Fruit fly (Drosophila melanogaster) whole organism: Measurements from ENCODE around the gene CG1074.

Source experiments
- CG8478 ChIP-seq: fragments of >200 bp; optimal IDR thresholded peaks from 2 replicates; lab custom pipeline; 2018; ENCODE audit warnings: inconsistent platforms
- Dll ChIP-seq: fragments of >200 bp; optimal IDR thresholded peaks from 2 replicates; lab custom pipeline; 2017
- EcR ChIP-seq, 2 experiments: fragments of >200 bp; optimal IDR thresholded peaks; 2 replicates each; lab custom pipeline; 2017; ENCODE audit warnings: missing biosample characterization in 2 of 2, missing genetic modification characterization in 2 of 2, missing genetic modification reagents in 2 of 2
- pan ChIP-seq: fragments of >200 bp; optimal IDR thresholded peaks from 2 replicates; lab custom pipeline; 2017
- psq ChIP-seq: fragments of >200 bp; optimal IDR thresholded peaks from 2 replicates; lab custom pipeline; 2017
- usp ChIP-seq: fragments of >200 bp; optimal IDR thresholded peaks from 2 replicates; lab custom pipeline; 2017; ENCODE audit warnings: missing biosample characterization, missing genetic modification characterization, mixed read lengths

The CG1074 gene

DNA sequence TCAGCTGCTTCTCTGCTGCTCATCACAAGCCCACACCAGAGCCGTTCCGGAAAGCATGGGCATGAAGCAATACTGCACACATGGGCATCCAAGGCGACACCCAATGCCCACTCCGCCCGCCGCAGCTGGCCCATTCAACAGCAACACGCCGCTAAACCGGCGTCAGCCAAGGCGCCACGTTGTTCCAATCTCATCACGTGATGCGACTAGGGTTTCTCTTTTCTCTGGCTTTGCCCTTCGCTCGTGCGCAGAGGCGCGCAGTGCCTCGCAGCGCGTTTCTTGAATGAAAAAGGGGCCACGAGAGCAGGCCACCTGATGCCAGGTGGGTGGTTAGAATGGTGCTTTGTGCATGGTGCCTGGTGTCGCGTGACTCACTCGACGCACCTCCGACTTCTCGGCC lies 15.5 kb downstream of the CG1074 start:
- TF ChIP-seq CG8478 (no peak), usp (GFP tag; lab: Kevin White, UChicago) (no peak), EcR (GFP tag; optimal IDR thresholded peaks at IDR 0.05; lab: Kevin White, UChicago) (no peak), psq (lab: Kevin White, UChicago) (no peak), pan (lab: Kevin White, UChicago) (no peak), Dll (lab: Kevin White, UChicago) (no peak)

DNA sequence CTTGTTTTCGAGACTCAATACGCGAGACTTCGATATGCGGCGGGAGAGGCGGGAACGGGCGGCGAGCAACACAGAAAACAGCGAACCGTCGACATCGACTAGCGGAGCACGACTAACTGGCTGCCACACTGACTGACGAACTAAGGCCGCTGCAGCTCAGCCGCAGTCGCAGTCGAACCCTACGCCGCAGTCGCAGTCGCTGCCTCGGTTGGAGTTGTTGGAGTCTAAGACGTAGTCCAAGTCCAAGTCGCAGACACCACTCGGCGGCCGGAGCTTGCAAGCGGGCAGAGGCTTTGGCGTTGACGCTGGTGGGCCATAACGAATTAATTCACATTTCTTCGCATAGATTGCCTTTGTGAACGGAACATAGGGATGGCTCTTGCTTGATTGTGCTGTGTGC lies 17.0 kb downstream of the CG1074 start:
- TF ChIP-seq CG8478 (no peak), Dll (lab: Kevin White, UChicago) (no peak), pan (lab: Kevin White, UChicago) (no peak), usp (GFP tag; lab: Kevin White, UChicago) (no peak), psq (lab: Kevin White, UChicago) (no peak), EcR (GFP tag; optimal IDR thresholded peaks at IDR 0.05; lab: Kevin White, UChicago) (no peak)

dm6 chr3R:4452345-4453044 lies 18.7 kb downstream of the CG1074 start:
- TF ChIP-seq Dll (lab: Kevin White, UChicago) = peak; percentile 76
- no peak for TF ChIP-seq usp (GFP tag; lab: Kevin White, UChicago)

DNA sequence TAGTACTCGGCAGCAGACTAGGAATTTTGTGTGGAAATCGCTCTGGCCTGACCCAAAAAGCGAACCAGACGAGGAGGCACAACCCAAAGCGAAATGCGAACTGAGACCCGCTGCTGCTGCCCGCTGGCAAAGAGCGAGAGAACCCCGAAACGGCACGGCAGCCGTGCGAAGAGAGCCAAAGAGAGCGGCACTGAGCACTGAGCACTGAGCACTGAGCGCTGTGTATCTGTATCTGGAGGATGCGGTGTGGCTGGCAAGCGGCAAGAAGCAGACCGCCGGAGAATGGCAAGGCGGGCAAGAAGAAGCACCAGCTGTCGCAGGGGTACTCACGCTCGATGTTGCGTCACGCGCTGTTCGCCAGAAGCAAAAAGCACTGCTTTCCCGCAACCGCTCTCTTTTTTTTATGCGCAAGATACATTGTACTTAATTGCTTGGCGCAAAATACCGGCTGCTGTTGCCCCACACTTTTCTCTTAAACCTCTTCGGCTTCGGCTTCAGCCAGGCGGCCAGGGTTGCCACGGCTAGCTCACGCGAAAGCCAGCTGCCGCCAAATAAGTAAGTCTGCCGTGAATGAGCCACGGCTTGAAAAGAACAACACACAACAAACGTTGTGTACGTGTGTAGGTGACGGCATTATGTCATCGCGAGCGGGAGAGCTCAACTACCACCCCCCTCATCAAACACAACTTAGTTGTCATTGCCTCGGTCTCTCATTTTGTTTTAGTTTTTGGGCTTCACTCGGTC lies 19.6 kb downstream of the CG1074 start:
- TF ChIP-seq psq (lab: Kevin White, UChicago) = no peak
- TF ChIP-seq usp (GFP tag; lab: Kevin White, UChicago) = no peak
- no peak for TF ChIP-seq CG8478
- TF ChIP-seq Dll (lab: Kevin White, UChicago) = peak; percentile 93
- no peak for TF ChIP-seq EcR (GFP tag; optimal IDR thresholded peaks at IDR 0.05; lab: Kevin White, UChicago)
- TF ChIP-seq pan (lab: Kevin White, UChicago) = no peak

DNA sequence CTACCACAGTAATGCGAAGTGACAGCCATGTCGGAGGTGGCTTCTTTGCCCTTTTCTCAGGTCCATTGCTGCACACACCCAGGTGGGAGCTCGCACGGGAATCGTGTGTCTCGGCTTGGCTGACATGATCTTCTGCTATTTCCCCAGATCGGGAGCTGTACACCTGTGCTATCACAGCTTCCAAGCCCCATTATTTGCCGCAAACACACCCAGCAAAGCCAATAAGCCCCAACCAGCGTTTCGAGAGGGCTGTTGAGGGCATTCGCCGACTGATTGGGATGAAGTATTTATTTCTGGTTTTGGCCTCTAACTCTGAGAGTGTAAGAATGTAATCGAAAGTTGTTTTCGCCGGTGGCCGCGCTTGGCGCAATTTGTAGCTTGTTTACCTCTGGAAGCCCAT lies 23.9 kb downstream of the CG1074 start:
- TF ChIP-seq psq (lab: Kevin White, UChicago) (no peak), usp (GFP tag; lab: Kevin White, UChicago) (no peak), Dll (lab: Kevin White, UChicago) (no peak), EcR (GFP tag; optimal IDR thresholded peaks at IDR 0.05; lab: Kevin White, UChicago) (no peak), pan (lab: Kevin White, UChicago) (no peak), CG8478 (no peak)

DNA sequence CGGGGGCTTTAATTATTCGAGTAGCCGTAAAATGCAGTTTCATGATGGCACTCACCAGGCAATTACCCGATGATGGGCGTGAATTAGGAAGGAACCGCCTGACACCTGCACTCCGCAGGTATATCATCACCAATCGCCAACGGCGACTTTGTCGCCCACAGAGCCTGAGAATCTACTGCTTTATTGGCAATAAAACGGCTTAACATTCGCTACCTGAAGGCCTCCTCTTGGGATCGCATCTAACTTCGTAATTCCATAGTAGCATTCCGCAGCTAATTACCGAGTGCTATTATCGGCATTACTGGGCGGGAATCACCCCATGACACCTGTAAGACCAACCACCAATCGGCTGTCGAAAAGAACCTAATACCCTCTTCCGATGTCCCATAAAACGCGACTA lies 24.5 kb downstream of the CG1074 start:
- no peak for TF ChIP-seq CG8478
- no peak for TF ChIP-seq Dll (lab: Kevin White, UChicago)
- TF ChIP-seq pan (lab: Kevin White, UChicago) = no peak
- no peak for TF ChIP-seq EcR (GFP tag; optimal IDR thresholded peaks at IDR 0.05; lab: Kevin White, UChicago)
- TF ChIP-seq psq (lab: Kevin White, UChicago) = no peak
- TF ChIP-seq usp (GFP tag; lab: Kevin White, UChicago) = no peak

dm6 chr3R:4462783-4463182 lies 29.0 kb downstream of the CG1074 start, which contains the start of gene CG31522:
TSS of gene CG31522 (minus strand) at chr3R:4462883.
- TF ChIP-seq pan (lab: Kevin White, UChicago) (no peak), Dll (lab: Kevin White, UChicago) (no peak), CG8478 (no peak), EcR (GFP tag; optimal IDR thresholded peaks at IDR 0.05; lab: Kevin White, UChicago) (no peak), usp (GFP tag; lab: Kevin White, UChicago) (no peak), psq (lab: Kevin White, UChicago) (no peak)

DNA sequence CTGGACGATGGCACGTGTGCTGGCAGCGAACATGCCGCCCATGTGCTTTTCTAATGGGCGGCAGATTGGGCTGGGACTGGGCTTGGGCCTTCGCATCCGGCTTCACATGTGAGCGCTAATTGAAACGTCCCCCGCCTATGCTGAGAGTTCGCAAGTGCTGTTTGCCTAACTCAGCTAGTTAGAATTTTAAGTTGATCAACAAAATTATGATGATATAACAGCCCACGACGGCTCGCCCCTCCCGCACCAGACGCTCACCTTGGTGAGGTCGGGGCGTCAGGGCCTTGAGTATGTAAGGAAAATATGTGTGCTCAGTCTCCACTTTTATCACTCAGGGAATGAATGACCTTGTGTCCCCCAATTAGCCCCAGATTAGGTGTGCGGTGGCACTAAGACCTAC lies 33.1 kb downstream of the CG1074 start:
- TF ChIP-seq psq (lab: Kevin White, UChicago) = no peak
- no peak for TF ChIP-seq pan (lab: Kevin White, UChicago)
- no peak for TF ChIP-seq Dll (lab: Kevin White, UChicago)

- no peak for TF ChIP-seq pan (lab: Kevin White, UChicago)
- no peak for TF ChIP-seq CG8478
- no peak for TF ChIP-seq psq (lab: Kevin White, UChicago)
- TF ChIP-seq Dll (lab: Kevin White, UChicago) = no peak
Measured at dm6 chr3R:4468926-4469325, 35.2 kb downstream of the CG1074 start.

dm6 chr3R:4470695-4471046 lies 36.9 kb downstream of the CG1074 start:
- TF ChIP-seq EcR (GFP tag; optimal IDR thresholded peaks at IDR 0.05; lab: Kevin White, UChicago) (no peak), usp (GFP tag; lab: Kevin White, UChicago) (no peak), CG8478 (no peak), pan (lab: Kevin White, UChicago) (no peak), psq (lab: Kevin White, UChicago) (no peak)

DNA sequence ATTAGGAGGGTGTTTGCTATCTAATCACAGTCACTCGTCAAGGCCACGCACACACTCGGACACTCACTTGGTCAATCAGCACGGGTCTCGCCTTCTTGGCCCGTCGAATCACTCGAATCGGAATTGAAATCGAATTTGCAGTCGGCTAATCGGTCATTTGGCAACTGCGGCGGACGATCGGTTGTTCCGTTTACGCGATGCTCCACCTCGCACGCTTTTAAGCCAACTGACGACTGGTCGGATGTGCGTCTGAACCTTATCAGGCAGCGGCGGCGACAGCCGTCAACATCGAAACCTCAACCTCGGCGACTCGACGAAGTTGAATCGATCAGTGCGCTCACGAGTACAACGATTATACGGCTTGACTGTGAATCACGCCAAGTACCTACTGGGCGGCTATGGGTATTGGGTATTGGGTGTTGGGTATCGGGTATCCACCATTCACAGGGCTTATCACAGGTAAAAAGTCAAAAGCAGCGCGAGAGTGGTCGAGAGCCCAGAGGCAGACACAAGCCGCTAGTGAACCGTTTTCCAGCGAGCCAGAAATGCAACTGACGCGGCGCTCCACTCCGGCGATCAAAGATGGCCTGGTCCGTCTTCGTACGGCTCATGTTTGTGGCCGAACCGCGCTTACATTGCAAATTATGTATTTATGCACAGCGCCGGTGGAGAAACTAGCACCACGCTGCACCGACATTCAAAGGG lies 37.4 kb downstream of the CG1074 start:
- no peak for TF ChIP-seq psq (lab: Kevin White, UChicago)
- no peak for TF ChIP-seq Dll (lab: Kevin White, UChicago)
- TF ChIP-seq CG8478 = no peak
- no peak for TF ChIP-seq usp (GFP tag; lab: Kevin White, UChicago)
- no peak for TF ChIP-seq pan (lab: Kevin White, UChicago)
- no peak for TF ChIP-seq EcR (GFP tag; optimal IDR thresholded peaks at IDR 0.05; lab: Kevin White, UChicago)
